Worm (Caenorhabditis elegans): ENCODE measurements around the gene soap-1.

- TF ChIP-seq sea-2 (GFP tag; optimal IDR thresholded peaks at IDR 0.05) (no peak), ceh-82 (tag; optimal IDR thresholded peaks at IDR 0.05) (no peak), lin-39 (tag; optimal IDR thresholded peaks at IDR 0.05) (no peak), snpc-4 (tag; optimal IDR thresholded peaks at IDR 0.05) (no peak), fkh-2 (tag; optimal IDR thresholded peaks at IDR 0.05) (no peak), elt-3 (tag; optimal IDR thresholded peaks at IDR 0.05) (no peak)
Measured at ce11 chrV:7209001-7209400, 5.7 kb downstream of the soap-1 start.
